Fruit fly (Drosophila melanogaster): Measurements from ENCODE around the gene CG13048.
A peak's percentile ranks its signal among the peaks of the same experiment; 100 is the strongest.

CG13048 gene

dm6 chr3L:16233850-16234494 lies 49.7 kb downstream of the CG13048 start:
- TF ChIP-seq CG7368 (GFP tag; optimal IDR thresholded peaks at IDR 0.05), result no peak
- TF ChIP-seq pdm3 (GFP tag; optimal IDR thresholded peaks at IDR 0.05), result no peak
- TF ChIP-seq Eip78C (GFP tag), result peak; percentile 67
- no peak for TF ChIP-seq Lpt (GFP tag; optimal IDR thresholded peaks at IDR 0.05)
- peak; percentile 28 for TF ChIP-seq vri (GFP tag; optimal IDR thresholded peaks at IDR 0.05)
- TF ChIP-seq svp (GFP tag), result peak; percentile 86
- TF ChIP-seq salr (GFP tag; optimal IDR thresholded peaks at IDR 0.05), result no peak
- TF ChIP-seq dsx (GFP tag; optimal IDR thresholded peaks at IDR 0.05; ENCODE audit: poor library complexity, severe bottlenecking), result peak; percentile 56
- peak; percentile 14 for TF ChIP-seq CG6854 (GFP tag; optimal IDR thresholded peaks at IDR 0.05)
- no peak for TF ChIP-seq Hr39 (GFP tag; optimal IDR thresholded peaks at IDR 0.05)
- TF ChIP-seq CG16779 (tag; optimal IDR thresholded peaks at IDR 0.05), result no peak
- peak; percentile 38 for TF ChIP-seq Sox14 (GFP tag; optimal IDR thresholded peaks at IDR 0.05)
- TF ChIP-seq Eip75B (GFP tag; optimal IDR thresholded peaks at IDR 0.05), result no peak
- no peak for TF ChIP-seq CG3919 (GFP tag; optimal IDR thresholded peaks at IDR 0.05)
- TF ChIP-seq Met (GFP tag; optimal IDR thresholded peaks at IDR 0.05), result no peak
- no peak for TF ChIP-seq CG11902 (GFP tag; optimal IDR thresholded peaks at IDR 0.05)
- TF ChIP-seq CG6808 (GFP tag; optimal IDR thresholded peaks at IDR 0.05), result peak; percentile 0
- no peak for TF ChIP-seq fd59A (GFP tag; optimal IDR thresholded peaks at IDR 0.05)

dm6 chr3L:16232924-16233323 lies 50.8 kb downstream of the CG13048 start, which contains the start of gene Hsc20:
Gene Hsc20 (plus strand): TSS chr3L:16233127.
- TF ChIP-seq fkh (GFP tag; optimal IDR thresholded peaks at IDR 0.05), result peak; percentile 57
- no peak for TF ChIP-seq Ets96B (tag; optimal IDR thresholded peaks at IDR 0.05)
- TF ChIP-seq cyc (GFP tag; optimal IDR thresholded peaks at IDR 0.05), result no peak
- no peak for TF ChIP-seq CG9139 (GFP tag; optimal IDR thresholded peaks at IDR 0.05)
- TF ChIP-seq dac (GFP tag; optimal IDR thresholded peaks at IDR 0.05), result no peak
- TF ChIP-seq Eip78C (GFP tag), result peak; percentile 14

All from whole organism, prepupa.